Worm (Caenorhabditis elegans) whole organism, L1 larva: Measurements from ENCODE around the gene rpn-12.
A peak's percentile ranks its signal among the peaks of the same experiment; 100 is the strongest.

Experiments
- F16B12.6 ChIP-seq: fragments of 150-350 bp; optimal IDR thresholded peaks from 2 replicates; lab custom pipeline; 2014; ENCODE audit warnings: missing biosample characterization, missing genetic modification characterization
- Y116A8C.19 ChIP-seq: sonication (generic microtip); optimal IDR thresholded peaks from 2 replicates; lab custom pipeline; 2016; ENCODE audit warnings: missing compliant biosample characterization, missing genetic modification characterization, borderline replicate concordance
- aly-2 ChIP-seq: fragments of 150-350 bp; optimal IDR thresholded peaks from 2 replicates; lab custom pipeline; 2014; ENCODE audit warnings: missing biosample characterization, missing genetic modification characterization
- ama-1 ChIP-seq: fragments of 150-350 bp; optimal IDR thresholded peaks from 2 replicates; lab custom pipeline; 2014
- blmp-1 ChIP-seq: fragments of 150-350 bp; optimal IDR thresholded peaks from 2 replicates; lab custom pipeline; 2014; ENCODE audit warnings: missing biosample characterization, missing genetic modification characterization
- ceh-88 ChIP-seq: fragments of 200-800 bp; sonication (Bioruptor generic); IDR thresholded peaks from 2 replicates; pipeline ENCODE4 v1.3.6; 2022; ENCODE audit warnings: missing genetic modification characterization, missing compliant biosample characterization
- ces-1 ChIP-seq: fragments of 150-350 bp; optimal IDR thresholded peaks from 2 replicates; lab custom pipeline; 2014; ENCODE audit warnings: missing biosample characterization, missing genetic modification reagents, missing genetic modification characterization
- efl-1 ChIP-seq, 4 experiments: fragments of 150-350 bp; optimal IDR thresholded peaks in 3 of 4; peaks in 1 of 4; 1 replicate in 1 of 4; 2 replicates in 3 of 4; lab custom pipeline; 2014; ENCODE audit warnings: missing biosample characterization in 2 of 4, missing genetic modification characterization in 2 of 4, missing genetic modification reagents in 2 of 4
- elt-2 ChIP-seq: sonication (generic microtip); optimal IDR thresholded peaks from 2 replicates; lab custom pipeline; 2016; ENCODE audit warnings: missing genetic modification characterization, mild to moderate bottlenecking, inconsistent platforms, missing compliant biosample characterization, missing genetic modification reagents
- grh-1 ChIP-seq: fragments of 200-800 bp; sonication (Bioruptor generic); IDR thresholded peaks from 2 replicates; pipeline ENCODE4 v1.3.6; 2022; ENCODE audit warnings: missing genetic modification reagents, missing genetic modification characterization, missing compliant biosample characterization
- hlh-17 ChIP-seq: fragments of 200-800 bp; sonication (Bioruptor generic); optimal IDR thresholded peaks from 2 replicates; lab custom pipeline; 2018; ENCODE audit warnings: missing genetic modification characterization, mild to moderate bottlenecking, missing compliant biosample characterization, moderate library complexity, borderline replicate concordance
- hpl-2 ChIP-seq: fragments of 150-350 bp; optimal IDR thresholded peaks from 2 replicates; lab custom pipeline; 2014; ENCODE audit warnings: missing biosample characterization, missing genetic modification reagents, missing genetic modification characterization
- irx-1 ChIP-seq: sonication (generic microtip); optimal IDR thresholded peaks from 2 replicates; lab custom pipeline; 2016; ENCODE audit warnings: missing genetic modification characterization, missing compliant biosample characterization
- jun-1 ChIP-seq: fragments of 150-350 bp; optimal IDR thresholded peaks from 2 replicates; lab custom pipeline; 2014; ENCODE audit warnings: missing biosample characterization, missing genetic modification reagents, missing genetic modification characterization
- lin-13 ChIP-seq: fragments of 150-350 bp; optimal IDR thresholded peaks from 2 replicates; lab custom pipeline; 2014; ENCODE audit warnings: missing biosample characterization, missing genetic modification reagents, missing genetic modification characterization
- lin-14 ChIP-seq: fragments of 200-800 bp; sonication (Bioruptor generic); optimal IDR thresholded peaks from 2 replicates; lab custom pipeline; 2018; ENCODE audit warnings: mild to moderate bottlenecking, missing genetic modification characterization, moderate library complexity, missing compliant biosample characterization
- lin-35 ChIP-seq, 2 experiments: fragments of 150-350 bp; optimal IDR thresholded peaks; 2 replicates each; lab custom pipeline; 2014; ENCODE audit warnings: missing biosample characterization in 2 of 2, missing genetic modification characterization in 2 of 2, missing genetic modification reagents in 2 of 2
- lin-39 ChIP-seq: fragments of 150-350 bp; optimal IDR thresholded peaks from 2 replicates; lab custom pipeline; 2014; ENCODE audit warnings: missing biosample characterization, missing genetic modification reagents, missing genetic modification characterization
- lir-3 ChIP-seq: sonication (generic microtip); optimal IDR thresholded peaks from 2 replicates; lab custom pipeline; 2016; ENCODE audit warnings: mild to moderate bottlenecking, missing genetic modification characterization, moderate library complexity, missing compliant biosample characterization; ENCODE audit not compliant: poor library complexity
- lsy-2 ChIP-seq, 2 experiments: fragments of 150-350 bp; optimal IDR thresholded peaks; 2 replicates each; lab custom pipeline; 2014; ENCODE audit warnings: missing biosample characterization in 2 of 2, missing genetic modification characterization in 2 of 2
- mab-9 ChIP-seq: fragments of 200-800 bp; sonication (Bioruptor generic); IDR thresholded peaks from 2 replicates; pipeline ENCODE4 v1.3.6; 2022; ENCODE audit warnings: missing genetic modification reagents, missing genetic modification characterization, missing compliant biosample characterization
- mdl-1 ChIP-seq, 2 experiments: fragments of 150-350 bp; optimal IDR thresholded peaks; 2 replicates each; lab custom pipeline; 2014 to 2017; ENCODE audit warnings: missing biosample characterization in 2 of 2, missing genetic modification characterization in 2 of 2, inconsistent platforms in 1 of 2
- mep-1 ChIP-seq: fragments of 150-350 bp; optimal IDR thresholded peaks from 2 replicates; lab custom pipeline; 2014; ENCODE audit warnings: missing biosample characterization, missing genetic modification characterization
- nhr-11 ChIP-seq: fragments of 150-350 bp; optimal IDR thresholded peaks from 2 replicates; lab custom pipeline; 2014; ENCODE audit warnings: missing biosample characterization, missing genetic modification characterization
- nhr-19 ChIP-seq: fragments of 200-800 bp; sonication (Bioruptor generic); conservative IDR thresholded peaks from 2 replicates; pipeline ENCODE4 v1.3.6; 2022; ENCODE audit warnings: missing genetic modification characterization, missing compliant biosample characterization
- nhr-28 ChIP-seq: fragments of 150-350 bp; optimal IDR thresholded peaks from 2 replicates; lab custom pipeline; 2014; ENCODE audit warnings: missing biosample characterization, missing genetic modification characterization
- nhr-47 ChIP-seq: sonication (generic microtip); optimal IDR thresholded peaks from 2 replicates; lab custom pipeline; 2016; ENCODE audit warnings: mild to moderate bottlenecking, missing genetic modification characterization, moderate library complexity, missing compliant biosample characterization
- nhr-71 ChIP-seq: sonication (generic microtip); optimal IDR thresholded peaks from 2 replicates; lab custom pipeline; 2016; ENCODE audit warnings: mild to moderate bottlenecking, missing genetic modification characterization, moderate library complexity, missing compliant biosample characterization
- nhr-76 ChIP-seq: sonication (generic microtip); optimal IDR thresholded peaks from 2 replicates; lab custom pipeline; 2017; ENCODE audit warnings: missing biosample characterization, missing genetic modification characterization
- nhr-77 ChIP-seq: fragments of 150-350 bp; optimal IDR thresholded peaks from 2 replicates; lab custom pipeline; 2014; ENCODE audit warnings: missing biosample characterization, missing genetic modification characterization
- nhr-84 ChIP-seq: sonication (generic microtip); optimal IDR thresholded peaks from 2 replicates; lab custom pipeline; 2017; ENCODE audit warnings: missing biosample characterization, missing genetic modification characterization
- nhr-85 ChIP-seq: sonication (generic microtip); peaks from one replicate; lab custom pipeline; 2016; ENCODE audit warnings: missing genetic modification characterization, inconsistent platforms, missing compliant biosample characterization
- nhr-90 ChIP-seq: sonication (generic microtip); optimal IDR thresholded peaks from 2 replicates; lab custom pipeline; 2016; ENCODE audit warnings: mild to moderate bottlenecking, missing genetic modification characterization, missing compliant biosample characterization; ENCODE audit not compliant: poor library complexity
- pag-3 ChIP-seq: sonication (generic microtip); optimal IDR thresholded peaks from 2 replicates; lab custom pipeline; 2017; ENCODE audit warnings: missing genetic modification characterization, mild to moderate bottlenecking, missing compliant biosample characterization, antibody characterized with exemption, borderline replicate concordance; ENCODE audit not compliant: insufficient read depth
- pax-3 ChIP-seq: fragments of 200-800 bp; sonication (Bioruptor generic); optimal IDR thresholded peaks from 2 replicates; lab custom pipeline; 2018; ENCODE audit warnings: mild to moderate bottlenecking, missing genetic modification characterization, moderate library complexity, missing compliant biosample characterization
- pqm-1 ChIP-seq: sonication (generic microtip); optimal IDR thresholded peaks from 3 replicates; lab custom pipeline; 2017; ENCODE audit warnings: missing biosample characterization, missing genetic modification characterization
- rnt-1 ChIP-seq: sonication (generic microtip); optimal IDR thresholded peaks from 2 replicates; lab custom pipeline; 2016; ENCODE audit warnings: mild to moderate bottlenecking, missing genetic modification characterization, moderate library complexity, missing compliant biosample characterization
- skn-1 ChIP-seq: fragments of 150-350 bp; optimal IDR thresholded peaks from 2 replicates; lab custom pipeline; 2014; ENCODE audit warnings: missing biosample characterization, missing genetic modification characterization
- snpc-4 ChIP-seq: fragments of 150-350 bp; optimal IDR thresholded peaks from 2 replicates; lab custom pipeline; 2014; ENCODE audit warnings: missing biosample characterization, missing genetic modification characterization
- snu-23 ChIP-seq: sonication (generic microtip); optimal IDR thresholded peaks from 2 replicates; lab custom pipeline; 2016; ENCODE audit warnings: missing genetic modification characterization, missing compliant biosample characterization
- sptf-1 ChIP-seq: fragments of 150-350 bp; optimal IDR thresholded peaks from 2 replicates; lab custom pipeline; 2014; ENCODE audit warnings: missing biosample characterization, missing genetic modification characterization
- tbx-2 ChIP-seq: sonication (generic microtip); optimal IDR thresholded peaks from 2 replicates; lab custom pipeline; 2016; ENCODE audit warnings: missing genetic modification characterization, missing compliant biosample characterization
- unc-130 ChIP-seq: fragments of 150-350 bp; optimal IDR thresholded peaks from 2 replicates; lab custom pipeline; 2017; ENCODE audit warnings: missing biosample characterization, missing genetic modification characterization, inconsistent platforms
- unc-30 ChIP-seq: sonication (generic microtip); optimal IDR thresholded peaks from 2 replicates; lab custom pipeline; 2017; ENCODE audit warnings: missing biosample characterization, missing genetic modification characterization
- unc-86 ChIP-seq: sonication (generic microtip); optimal IDR thresholded peaks from 2 replicates; lab custom pipeline; 2016; ENCODE audit warnings: missing genetic modification characterization, missing compliant biosample characterization
- unc-98 ChIP-seq: fragments of 200-800 bp; sonication (Bioruptor generic); IDR thresholded peaks from 2 replicates; pipeline ENCODE4 v1.3.6; 2022; ENCODE audit warnings: missing genetic modification characterization, missing compliant biosample characterization
- vab-15 ChIP-seq: sonication (generic microtip); optimal IDR thresholded peaks from 2 replicates; lab custom pipeline; 2017; ENCODE audit warnings: missing genotype, mild to moderate bottlenecking, missing genetic modification characterization, missing compliant biosample characterization
- xbp-1 ChIP-seq: sonication (generic microtip); optimal IDR thresholded peaks from 2 replicates; lab custom pipeline; 2016; ENCODE audit warnings: missing genetic modification characterization, missing compliant biosample characterization
- ztf-4 ChIP-seq: fragments of 150-350 bp; optimal IDR thresholded peaks from 2 replicates; lab custom pipeline; 2014; ENCODE audit warnings: missing biosample characterization, missing genetic modification characterization

rpn-12 gene

ce11 chrII:11619171-11619570 is 33.8 kb upstream of the rpn-12 start (continued):
- TF ChIP-seq ceh-88 (GFP tag; lab: Robert Waterston, UW) (no peak), snu-23 (GFP tag; lab: Kevin White, UChicago) (peak; percentile 56), ces-1 (GFP tag; lab: Kevin White, UChicago) (no peak), nhr-71 (tag; lab: Kevin White, UChicago) (peak; percentile 64), pag-3 (no peak), nhr-84 (tag; lab: Kevin White, UChicago) (no peak), unc-86 (no peak), nhr-90 (tag; lab: Kevin White, UChicago) (peak; percentile 24), rnt-1 (tag; lab: Kevin White, UChicago) (peak; percentile 7), ama-1 (no peak), lin-35 (GFP tag; optimal IDR thresholded peaks at IDR 0.05; lab: Kevin White, UChicago) (peak; percentile 17 to 65), hlh-17 (GFP tag; lab: Kevin White, UChicago) (no peak), unc-98 (no peak), Y116A8C.19 (tag; lab: Kevin White, UChicago) (no peak), skn-1 (tag; lab: Kevin White, UChicago) (no peak), hpl-2 (no peak), pqm-1 (tag; lab: Kevin White, UChicago) (no peak), pax-3 (no peak), mdl-1 (tag; optimal IDR thresholded peaks at IDR 0.05; lab: Kevin White, UChicago) (peak in 1 of 2 experiments; percentile 47), sptf-1 (tag; lab: Kevin White, UChicago) (no peak), lin-14 (GFP tag; lab: Kevin White, UChicago) (peak; percentile 83), unc-130 (tag; lab: Kevin White, UChicago) (peak; percentile 50), aly-2 (tag; lab: Kevin White, UChicago) (peak; percentile 52), elt-2 (peak; percentile 77), nhr-77 (tag; lab: Kevin White, UChicago) (peak; percentile 33), nhr-28 (tag; lab: Kevin White, UChicago) (no peak), mab-9 (GFP tag; lab: Robert Waterston, UW) (no peak), vab-15 (no peak), nhr-19 (GFP tag; lab: Robert Waterston, UW) (no peak), grh-1 (no peak)

- TF ChIP-seq nhr-76 (tag; lab: Kevin White, UChicago) (no peak), nhr-47 (tag; lab: Kevin White, UChicago) (peak; percentile 66), blmp-1 (peak; percentile 85), ztf-4 (tag; lab: Kevin White, UChicago) (no peak), snpc-4 (peak; percentile 56), nhr-84 (tag; lab: Kevin White, UChicago) (no peak), lin-13 (GFP tag; lab: Kevin White, UChicago) (peak; percentile 36), mep-1 (tag; lab: Kevin White, UChicago) (peak; percentile 71), nhr-85 (tag; lab: Kevin White, UChicago) (peak; percentile 79), xbp-1 (tag; lab: Kevin White, UChicago) (peak; percentile 58), ama-1 (no peak), lin-14 (GFP tag; lab: Kevin White, UChicago) (peak; percentile 98), skn-1 (tag; lab: Kevin White, UChicago) (peak; percentile 32), nhr-11 (tag; lab: Kevin White, UChicago) (no peak), tbx-2 (tag; lab: Kevin White, UChicago) (peak; percentile 62), unc-30 (tag; lab: Kevin White, UChicago) (no peak), mdl-1 (tag; optimal IDR thresholded peaks at IDR 0.05; lab: Kevin White, UChicago) (peak in 1 of 2 experiments; percentile 69), Y116A8C.19 (tag; lab: Kevin White, UChicago) (no peak), nhr-28 (tag; lab: Kevin White, UChicago) (no peak), sptf-1 (tag; lab: Kevin White, UChicago) (no peak), hlh-17 (GFP tag; lab: Kevin White, UChicago) (no peak), efl-1 (optimal IDR thresholded peaks at IDR 0.05; lab: Kevin White, UChicago) (peak; percentile 43 to 46), efl-1 (GFP tag; optimal IDR thresholded peaks at IDR 0.05 in 1 of 2; lab: Kevin White, UChicago) (peak in 1 of 2 experiments; percentile 23), nhr-90 (tag; lab: Kevin White, UChicago) (peak; percentile 30), lin-39 (tag; lab: Kevin White, UChicago) (no peak), F16B12.6 (tag; lab: Kevin White, UChicago) (peak; percentile 2), lsy-2 (tag; optimal IDR thresholded peaks at IDR 0.05; lab: Kevin White, UChicago) (peak; percentile 38 to 68), pqm-1 (tag; lab: Kevin White, UChicago) (no peak), jun-1 (tag; lab: Kevin White, UChicago) (peak; percentile 49), lir-3 (no peak), irx-1 (tag; lab: Kevin White, UChicago) (no peak), elt-2 (no peak), vab-15 (no peak), ces-1 (GFP tag; lab: Kevin White, UChicago) (no peak)
Measured at ce11 chrII:11619895-11620439, 33.0 kb upstream of the rpn-12 start.
